Fruit fly (Drosophila melanogaster) ovary, adult (tissue): ENCODE data around the gene Axud1.
A peak's percentile ranks its signal among the peaks of the same experiment; 100 is the strongest.

Source experiments
- CG17801 ChIP-seq: fragments of 200-800 bp; optimal IDR thresholded peaks from 2 replicates; lab custom pipeline; 2019; ENCODE audit warnings: missing biosample characterization, mild to moderate bottlenecking, missing genetic modification characterization, moderate library complexity; ENCODE audit not compliant: partially characterized antibody

Gene Axud1

DNA sequence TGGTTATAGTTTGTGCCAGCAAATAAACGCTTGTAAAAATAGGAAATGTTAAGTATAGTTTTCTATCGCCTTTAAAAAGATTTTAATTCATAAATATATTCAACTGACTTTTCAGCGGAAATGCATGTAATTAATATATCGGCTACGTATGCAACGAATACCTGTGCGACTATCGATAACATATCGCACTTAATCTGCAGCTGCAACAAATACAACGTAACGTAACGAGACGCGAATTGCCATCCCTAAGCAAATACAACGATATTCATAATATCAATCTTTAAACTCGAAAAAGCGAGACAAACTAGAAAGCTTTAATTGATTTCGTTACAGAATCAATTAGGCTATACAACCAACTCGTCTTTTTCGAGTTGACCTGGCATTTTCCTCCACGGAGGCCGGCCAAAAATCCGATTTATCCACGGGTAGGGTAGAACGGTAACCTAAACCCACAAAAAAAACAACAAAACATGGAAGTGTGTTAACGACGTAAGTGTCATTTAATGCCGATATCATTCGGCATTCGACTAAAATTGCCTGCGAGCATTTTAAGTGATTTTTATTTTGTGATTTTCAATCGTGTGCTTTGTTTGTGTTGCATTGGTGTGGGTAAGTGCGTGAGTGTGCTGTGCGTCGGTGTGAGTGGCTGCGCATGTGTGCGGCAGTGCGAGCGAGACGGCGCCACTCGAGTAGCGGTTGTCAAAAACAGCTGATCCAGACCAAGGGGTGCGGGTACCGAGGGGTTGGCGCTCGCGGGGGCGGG lies 10.7 kb downstream of the Axud1 start, which contains the start of gene Atxn7:
Gene Atxn7, plus strand, starts transcription at position 187 of the 763 bp plus-strand sequence.
- peak; percentile 78 for TF ChIP-seq CG17801 (GFP tag; lab: Kevin White, UChicago)

DNA sequence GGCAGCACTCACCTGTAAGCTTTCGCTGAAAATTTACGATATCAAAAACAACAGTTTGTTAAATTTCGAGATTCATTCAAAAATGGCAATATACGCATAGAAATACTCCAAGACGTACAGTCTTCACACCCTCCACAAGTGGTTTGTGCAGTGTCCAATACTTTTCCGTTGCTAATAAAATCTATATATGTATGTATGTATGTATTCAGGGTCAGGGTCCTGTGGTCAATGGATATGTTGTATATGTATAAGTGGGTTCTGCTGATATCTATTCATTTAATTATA lies 11.2 kb downstream of the Axud1 start:
- no peak for TF ChIP-seq CG17801 (GFP tag; lab: Kevin White, UChicago)

DNA sequence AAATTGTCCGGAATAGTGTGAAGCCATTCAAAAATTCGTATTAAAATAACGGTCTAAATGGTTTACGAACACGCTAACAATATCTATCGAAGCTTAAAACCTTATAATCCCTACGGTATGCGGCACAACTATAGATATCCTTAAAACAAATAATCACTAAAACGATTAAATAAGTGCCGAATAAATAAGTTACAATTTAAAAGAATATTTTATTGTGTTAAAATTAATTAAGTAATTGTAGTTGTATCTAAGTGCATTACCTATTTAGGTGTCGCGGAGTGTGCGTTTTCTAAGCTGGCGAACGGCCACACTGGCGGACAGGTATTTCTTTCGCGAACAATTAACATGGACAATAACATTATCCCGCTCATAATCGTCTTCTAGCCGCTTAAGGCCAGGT lies 15.7 kb downstream of the Axud1 start, which contains the start of gene Eogt:
Gene Eogt, plus strand, starts transcription at position 293 of the 400 bp plus-strand sequence.
- TF ChIP-seq CG17801 (GFP tag; lab: Kevin White, UChicago): peak; percentile 86

DNA sequence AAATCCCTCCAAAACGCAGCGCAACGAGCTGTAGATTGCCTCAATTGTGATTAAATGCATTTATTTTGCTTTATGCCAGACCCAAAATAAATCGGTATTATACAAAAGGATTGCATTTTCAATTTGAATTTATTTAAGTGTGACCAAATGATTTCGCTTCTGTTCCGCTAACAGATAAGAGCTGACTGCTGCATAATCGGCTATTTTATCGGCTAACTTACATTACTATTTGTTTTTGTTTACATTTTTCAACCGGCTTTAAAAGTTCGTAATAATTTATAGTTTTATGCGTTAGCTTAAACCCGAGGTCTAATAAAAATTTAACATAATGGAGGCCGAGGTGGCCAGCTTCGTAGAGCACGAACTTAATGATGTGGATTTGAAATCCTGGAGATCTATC lies 17.8 kb downstream of the Axud1 start, which contains the start of gene PIG-Wa:
Gene PIG-Wa, plus strand, starts transcription at position 232 of the 400 bp plus-strand sequence.
- TF ChIP-seq CG17801 (GFP tag; lab: Kevin White, UChicago): no peak

DNA sequence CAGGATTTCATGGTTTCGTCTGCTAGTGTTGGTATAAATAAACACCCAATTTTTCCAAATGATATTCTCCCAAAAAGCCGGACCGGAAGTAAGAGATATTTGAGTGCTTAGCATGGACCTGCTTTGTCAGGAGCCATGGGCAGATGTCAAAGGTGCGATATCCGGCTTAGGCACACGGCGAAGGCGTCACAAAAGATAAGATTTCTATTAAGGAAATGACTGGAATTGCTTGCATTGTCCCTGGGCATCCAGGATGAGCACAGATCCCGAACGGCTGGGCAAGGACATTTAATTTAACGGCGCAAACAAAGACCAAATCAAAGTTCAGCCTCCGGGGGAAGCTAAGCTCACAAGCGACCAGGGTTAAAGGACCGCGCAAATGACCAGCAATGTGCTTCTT lies 20.5 kb downstream of the Axud1 start, which contains the start of gene CG3557:
Gene CG3557, minus strand, starts transcription at position 101 of the 400 bp plus-strand sequence.
- TF ChIP-seq CG17801 (GFP tag; lab: Kevin White, UChicago): no peak

DNA sequence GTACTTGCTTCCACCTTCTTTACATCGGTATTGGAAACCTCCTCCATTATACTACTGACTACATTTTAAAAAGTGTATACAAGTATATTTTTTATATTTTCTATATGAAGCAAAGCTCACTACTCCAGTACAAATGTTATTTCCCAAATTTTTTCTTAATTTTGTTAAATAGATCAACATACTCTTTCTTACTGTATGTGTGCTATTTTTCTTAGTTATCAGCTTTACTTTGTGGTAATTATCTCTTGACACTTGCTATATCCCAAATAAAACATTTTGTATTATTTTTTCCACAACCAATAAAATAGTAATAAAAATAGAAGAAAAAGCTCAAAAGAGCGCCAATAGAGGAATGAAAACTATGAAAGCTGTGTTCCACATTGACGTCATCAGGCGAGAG lies 25.4 kb downstream of the Axud1 start, which contains the start of gene CG43750:
Gene CG43750, minus strand, starts transcription at position 101 of the 400 bp plus-strand sequence.
- no peak for TF ChIP-seq CG17801 (GFP tag; lab: Kevin White, UChicago)

DNA sequence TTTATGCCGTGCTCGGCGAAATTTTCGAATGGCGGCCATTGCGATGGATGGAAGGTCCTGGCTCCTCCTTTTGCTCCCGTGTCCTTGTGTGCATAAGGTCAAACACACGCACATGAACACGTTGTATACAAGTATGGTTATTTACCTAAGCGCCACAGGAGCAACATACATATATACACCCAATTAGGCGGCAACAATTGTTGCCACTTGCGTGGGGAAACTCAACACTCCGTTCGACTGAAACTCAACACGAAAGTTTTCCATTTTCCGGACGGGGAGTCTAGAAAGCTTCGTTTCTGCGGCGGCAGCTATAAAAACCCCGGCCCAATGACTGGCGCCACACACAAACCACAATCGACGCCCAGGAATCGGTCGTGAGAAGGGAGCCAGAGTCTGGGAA lies 26.2 kb downstream of the Axud1 start, which contains the start of gene CG46448:
Gene CG46448, plus strand, starts transcription at position 340 of the 400 bp plus-strand sequence.
- no peak for TF ChIP-seq CG17801 (GFP tag; lab: Kevin White, UChicago)

DNA sequence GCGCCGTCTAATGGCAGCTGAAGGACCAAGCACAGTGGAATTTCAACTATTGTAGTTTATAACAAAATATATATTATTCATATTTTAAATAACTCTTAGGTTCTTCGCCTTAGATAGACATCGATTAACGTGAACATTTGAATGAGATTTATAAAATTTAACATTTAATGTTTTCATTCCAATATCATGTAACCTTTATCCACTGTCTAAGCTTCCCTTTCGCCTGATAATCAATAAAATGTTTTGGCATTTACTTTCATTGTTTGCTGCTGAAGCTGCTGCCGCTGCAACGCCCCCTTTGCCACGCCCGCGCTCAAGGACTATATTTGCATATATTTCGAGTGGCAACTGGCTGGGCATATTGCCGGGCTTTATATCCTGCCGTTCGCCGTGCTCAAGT lies 29.7 kb downstream of the Axud1 start:
- TF ChIP-seq CG17801 (GFP tag; lab: Kevin White, UChicago): no peak

DNA sequence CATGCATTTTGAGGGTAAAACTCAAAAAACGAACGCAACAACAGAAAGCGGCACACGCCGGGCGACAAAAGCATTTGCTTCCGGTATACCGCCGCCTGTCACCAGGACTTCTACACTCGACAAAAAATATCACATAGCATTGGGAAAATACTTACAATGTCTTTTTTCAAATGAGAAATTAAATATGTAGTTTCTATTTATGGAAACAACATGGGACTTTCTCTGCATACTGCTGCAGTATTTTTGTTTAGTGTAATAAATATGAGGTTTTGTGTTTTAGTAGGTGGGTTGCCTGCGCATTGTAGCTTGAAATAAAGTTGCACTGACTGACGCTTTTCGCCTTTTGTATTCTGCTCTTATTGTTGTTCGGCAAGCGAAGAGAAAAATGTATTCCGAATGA lies 31.9 kb downstream of the Axud1 start:
- TF ChIP-seq CG17801 (GFP tag; lab: Kevin White, UChicago): no peak

DNA sequence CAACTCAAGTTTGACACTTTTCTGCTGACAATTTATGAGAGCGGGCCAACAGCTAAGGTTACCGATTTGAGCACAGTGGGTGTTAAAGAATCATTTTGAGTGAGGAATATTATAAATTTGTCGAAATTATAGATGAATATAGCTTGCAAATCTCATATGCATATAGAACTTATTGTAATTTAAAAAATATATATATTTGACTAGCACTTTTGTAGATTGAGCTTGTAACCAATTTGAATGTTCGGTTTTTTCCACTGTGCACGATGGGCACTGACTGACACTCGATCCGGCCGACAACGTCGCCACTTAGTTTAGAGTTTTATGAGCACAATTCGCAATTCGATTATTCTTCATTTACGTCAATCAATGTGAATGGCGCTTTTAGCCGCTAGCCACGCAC lies 33.3 kb downstream of the Axud1 start:
- TF ChIP-seq CG17801 (GFP tag; lab: Kevin White, UChicago): no peak

DNA sequence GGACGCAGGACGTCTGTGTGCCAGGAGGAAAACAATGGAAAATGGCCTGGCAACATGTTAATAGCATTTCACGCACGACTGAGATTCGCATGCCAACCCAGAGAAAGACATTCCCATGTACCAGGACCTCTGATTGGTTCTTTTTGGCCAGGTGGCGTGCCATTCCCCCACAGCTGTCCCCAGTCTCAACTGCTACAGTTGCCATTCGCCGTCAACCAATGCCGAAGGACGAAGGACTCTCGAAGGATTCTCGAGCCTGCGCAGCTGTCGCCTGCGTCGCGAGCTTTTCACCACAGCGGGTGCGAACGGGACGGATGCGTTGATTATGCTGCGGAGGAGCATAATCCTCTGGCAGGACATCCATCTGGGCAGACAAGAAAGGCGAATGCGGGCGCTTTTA lies 34.8 kb downstream of the Axud1 start, which contains the start of gene VGlut:
Gene VGlut, plus strand, starts transcription at position 399 of the 400 bp plus-strand sequence.
- TF ChIP-seq CG17801 (GFP tag; lab: Kevin White, UChicago): no peak

DNA sequence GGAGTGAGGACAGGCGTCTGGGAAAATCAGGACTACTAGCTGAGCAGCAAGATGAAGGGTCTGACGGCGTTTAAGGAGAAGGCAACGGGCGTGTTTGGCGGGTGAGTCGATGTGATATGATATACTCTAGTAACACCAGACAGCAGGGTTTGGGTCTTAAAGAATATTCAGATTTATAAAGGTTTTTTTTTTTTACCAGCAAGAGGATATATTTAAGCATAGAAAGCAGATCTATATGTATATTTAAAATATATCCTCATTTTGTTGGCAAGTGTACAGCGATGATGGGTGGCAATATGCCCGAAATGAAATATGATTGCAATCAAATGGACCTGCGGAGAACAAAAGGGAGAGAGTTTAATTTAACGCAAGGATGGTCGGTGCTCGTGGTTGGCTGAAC lies 37.0 kb downstream of the Axud1 start:
- TF ChIP-seq CG17801 (GFP tag; lab: Kevin White, UChicago): no peak

DNA sequence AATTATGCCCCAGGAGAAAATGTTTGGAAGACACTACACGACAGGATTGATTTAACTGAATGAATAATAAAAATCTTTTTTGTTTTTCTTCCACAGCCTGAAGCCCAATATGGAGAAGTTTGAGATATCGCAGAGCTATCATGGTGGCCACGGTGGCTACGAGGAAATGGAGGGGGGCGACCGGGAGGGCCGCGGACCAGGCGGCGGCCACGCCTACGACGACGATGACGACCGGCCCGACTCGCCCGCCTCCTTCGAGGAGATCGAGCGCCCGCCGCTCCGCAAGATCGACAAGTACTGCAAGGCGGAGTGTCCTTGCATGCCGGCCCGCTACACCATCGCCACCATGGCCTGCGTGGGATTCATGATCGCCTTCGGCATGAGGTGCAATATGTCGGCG lies 39.5 kb downstream of the Axud1 start:
- no peak for TF ChIP-seq CG17801 (GFP tag; lab: Kevin White, UChicago)

DNA sequence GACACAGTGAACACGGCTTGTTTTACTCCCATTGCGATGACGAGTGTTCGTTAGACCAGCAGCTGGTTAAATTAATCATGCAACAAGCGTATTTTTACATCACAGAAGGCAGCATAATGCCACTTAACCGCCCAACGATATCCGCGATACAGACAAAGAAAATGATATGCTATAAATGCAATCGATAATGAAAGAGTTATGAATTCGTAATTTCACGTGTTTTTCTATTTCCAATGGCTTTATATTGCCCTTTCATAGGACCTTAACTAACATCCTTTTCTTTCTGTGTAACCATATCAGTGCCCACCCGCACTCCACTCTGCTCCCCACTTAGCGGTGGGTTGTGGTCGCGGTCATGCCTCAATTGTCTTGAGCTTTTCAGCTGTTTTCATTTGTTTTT lies 47.9 kb downstream of the Axud1 start:
- TF ChIP-seq CG17801 (GFP tag; lab: Kevin White, UChicago): no peak

DNA sequence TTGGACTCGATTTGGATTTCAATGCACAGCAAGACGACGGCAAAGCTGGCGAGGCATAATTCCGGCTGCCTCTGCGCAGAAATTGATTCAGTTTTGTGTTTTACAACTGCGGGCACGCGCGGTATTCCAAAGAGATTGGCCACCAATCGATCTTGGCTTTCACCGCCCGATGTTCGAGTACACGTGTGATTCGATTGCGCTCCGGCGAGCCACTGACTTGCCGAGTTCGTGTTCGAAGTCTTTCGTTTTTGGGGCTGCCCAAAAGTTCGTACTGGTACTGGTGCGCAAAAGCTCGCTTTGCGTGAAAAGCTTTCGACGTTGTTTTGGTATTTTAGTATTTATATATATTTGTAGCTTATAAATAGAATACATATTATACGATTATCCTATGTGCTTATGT lies 50.0 kb downstream of the Axud1 start, which contains the start of gene CG18641:
Gene CG18641, minus strand, starts transcription at position 214 of the 400 bp plus-strand sequence.
- no peak for TF ChIP-seq CG17801 (GFP tag; lab: Kevin White, UChicago)

DNA sequence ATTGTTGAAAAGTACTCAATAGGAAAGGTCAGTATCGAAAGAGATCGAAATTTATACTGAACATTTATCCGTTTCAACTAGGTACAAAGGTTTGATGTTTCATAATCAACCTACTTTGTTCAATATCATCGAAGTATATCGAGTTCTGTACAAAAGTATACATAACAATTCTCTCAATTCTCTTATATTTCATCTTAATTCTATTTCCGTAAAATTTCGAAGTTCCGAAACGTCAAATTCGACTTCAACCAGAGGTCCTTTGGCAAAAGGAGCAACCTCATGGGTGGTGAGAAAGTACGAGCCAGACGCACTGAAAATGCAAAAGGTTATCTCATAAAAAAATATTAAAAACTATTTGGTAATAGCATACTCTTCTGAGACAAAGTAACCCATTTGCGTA lies 51.5 kb downstream of the Axud1 start, which contains the start of gene CG31948:
Gene CG31948, minus strand, starts transcription at position 101 of the 400 bp plus-strand sequence.
- no peak for TF ChIP-seq CG17801 (GFP tag; lab: Kevin White, UChicago)
